Worm (Caenorhabditis elegans) whole organism, L4 larva: ENCODE measurements around the gene C27D9.1.

Source experiments
- F49E8.2 ChIP-seq: sonication (generic microtip); optimal IDR thresholded peaks from 2 replicates; lab custom pipeline; 2016; ENCODE audit warnings: missing compliant biosample characterization, mild to moderate bottlenecking, missing genetic modification characterization, borderline replicate concordance
- ZK546.5 ChIP-seq, 2 experiments: sonication (generic microtip); optimal IDR thresholded peaks; 2 replicates each; lab custom pipeline; 2017; ENCODE audit warnings: missing biosample characterization in 2 of 2, missing genetic modification characterization in 2 of 2
- ceh-82 ChIP-seq: sonication (generic microtip); optimal IDR thresholded peaks from 2 replicates; lab custom pipeline; 2017; ENCODE audit warnings: missing biosample characterization, missing genetic modification characterization
- egl-27 ChIP-seq: sonication (generic microtip); optimal IDR thresholded peaks from 3 replicates; lab custom pipeline; 2017; ENCODE audit warnings: missing biosample characterization, missing genetic modification reagents, missing genetic modification characterization
- gei-8 ChIP-seq: fragments of 200-800 bp; sonication (Bioruptor generic); optimal IDR thresholded peaks from 2 replicates; lab custom pipeline; 2018; ENCODE audit warnings: mild to moderate bottlenecking, missing genetic modification characterization, missing compliant biosample characterization
- lin-13 ChIP-seq: fragments of 150-350 bp; optimal IDR thresholded peaks from 2 replicates; lab custom pipeline; 2014; ENCODE audit warnings: missing biosample characterization, missing genetic modification reagents, missing genetic modification characterization
- lsy-2 ChIP-seq, 2 experiments: fragments of 150-350 bp in 1 of 2; sonication (generic microtip) in 1 of 2; optimal IDR thresholded peaks; 2 replicates each; lab custom pipeline; 2014 to 2017; ENCODE audit warnings: missing biosample characterization in 2 of 2, missing genetic modification characterization in 2 of 2
- mxl-3 ChIP-seq: fragments of 200-800 bp; sonication (Bioruptor generic); optimal IDR thresholded peaks from 2 replicates; lab custom pipeline; 2018; ENCODE audit warnings: mild to moderate bottlenecking, missing genetic modification characterization, missing compliant biosample characterization
- nhr-11 ChIP-seq: fragments of 150-350 bp; optimal IDR thresholded peaks from 2 replicates; lab custom pipeline; 2014; ENCODE audit warnings: missing biosample characterization, missing genetic modification characterization
- nhr-77 ChIP-seq: fragments of 150-350 bp; optimal IDR thresholded peaks from 2 replicates; lab custom pipeline; 2014; ENCODE audit warnings: missing biosample characterization, missing genetic modification characterization
- snpc-4 ChIP-seq: fragments of 150-350 bp; optimal IDR thresholded peaks from 2 replicates; lab custom pipeline; 2014; ENCODE audit warnings: missing biosample characterization, missing genetic modification characterization
- unc-62 ChIP-seq, 3 experiments: fragments of 150-350 bp in 1 of 3; sonication (generic microtip); optimal IDR thresholded peaks in 2 of 3; peaks in 1 of 3; 1 replicate in 1 of 3; 2 replicates in 2 of 3; lab custom pipeline; 2014 to 2017; ENCODE audit warnings: missing biosample characterization in 3 of 3, missing genetic modification characterization in 3 of 3, missing genetic modification reagents in 3 of 3, missing genotype in 1 of 3

DNA sequence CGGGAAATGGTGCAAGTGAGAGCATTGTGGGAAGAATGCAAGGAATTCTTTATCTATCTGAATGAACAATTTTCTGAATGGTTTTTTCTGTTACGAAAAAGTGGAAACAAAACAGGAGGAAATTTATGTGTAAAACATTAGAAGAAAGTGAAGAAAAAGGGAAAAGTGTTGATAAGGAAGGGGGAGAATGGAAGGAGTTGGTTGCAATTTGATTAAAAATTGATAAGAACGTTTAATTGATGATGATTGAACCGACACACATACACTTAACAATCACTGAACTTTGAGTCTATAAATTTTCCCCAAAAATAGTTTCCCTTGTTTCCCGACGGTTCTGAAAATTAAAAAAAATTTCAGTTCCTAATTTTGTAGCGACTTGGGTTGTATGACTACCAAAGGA is 49.7 kb downstream of the C27D9.1 start:
- no peak for TF ChIP-seq lsy-2 (tag; optimal IDR thresholded peaks at IDR 0.05; lab: Kevin White, UChicago)
- TF ChIP-seq mxl-3 (GFP tag; lab: Kevin White, UChicago) = no peak
- TF ChIP-seq ZK546.5 (tag; optimal IDR thresholded peaks at IDR 0.05; lab: Kevin White, UChicago) = no peak
- TF ChIP-seq nhr-77 = no peak
- TF ChIP-seq gei-8 (GFP tag; lab: Kevin White, UChicago) = no peak
- no peak for TF ChIP-seq F49E8.2 (tag; lab: Kevin White, UChicago)
- no peak for TF ChIP-seq snpc-4
- no peak for TF ChIP-seq nhr-11
- TF ChIP-seq ceh-82 = no peak
- no peak for TF ChIP-seq egl-27 (tag; lab: Kevin White, UChicago)
- TF ChIP-seq unc-62 (GFP tag; optimal IDR thresholded peaks at IDR 0.05 in 1 of 2; lab: Kevin White, UChicago) = no peak
- no peak for TF ChIP-seq unc-62 (tag; optimal IDR thresholded peaks at IDR 0.05; lab: Kevin White, UChicago)
- no peak for TF ChIP-seq lin-13 (GFP tag; lab: Kevin White, UChicago)
